Fruit fly (Drosophila melanogaster): ENCODE measurements around the gene CG4615.

DNA sequence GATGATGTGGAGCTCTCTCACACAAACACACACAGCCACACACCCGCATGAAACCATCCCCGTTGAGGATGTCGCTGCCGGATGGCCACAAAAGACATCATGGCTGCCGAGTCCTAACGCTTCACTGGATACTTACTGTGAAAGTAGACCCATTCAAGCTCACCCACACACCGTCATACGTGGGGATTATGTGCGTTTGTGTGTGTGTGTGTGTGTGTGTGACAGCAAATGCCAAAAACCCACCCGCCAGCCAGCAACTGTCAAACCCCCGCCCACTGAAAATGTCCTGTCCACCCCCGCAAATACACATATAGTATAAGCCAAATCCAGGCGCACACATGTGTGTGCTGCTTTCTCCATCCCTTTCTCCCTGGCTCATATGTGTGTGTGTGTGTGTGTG, 22.4 kb upstream of the CG4615 start:
- TF ChIP-seq psq (optimal IDR thresholded peaks at IDR 0.05) (no peak), pan (optimal IDR thresholded peaks at IDR 0.05) (no peak), usp (GFP tag; optimal IDR thresholded peaks at IDR 0.05) (no peak)
